1 fruit fly cellular context compared by ENCODE assay signal in the genomic region with DNA sequence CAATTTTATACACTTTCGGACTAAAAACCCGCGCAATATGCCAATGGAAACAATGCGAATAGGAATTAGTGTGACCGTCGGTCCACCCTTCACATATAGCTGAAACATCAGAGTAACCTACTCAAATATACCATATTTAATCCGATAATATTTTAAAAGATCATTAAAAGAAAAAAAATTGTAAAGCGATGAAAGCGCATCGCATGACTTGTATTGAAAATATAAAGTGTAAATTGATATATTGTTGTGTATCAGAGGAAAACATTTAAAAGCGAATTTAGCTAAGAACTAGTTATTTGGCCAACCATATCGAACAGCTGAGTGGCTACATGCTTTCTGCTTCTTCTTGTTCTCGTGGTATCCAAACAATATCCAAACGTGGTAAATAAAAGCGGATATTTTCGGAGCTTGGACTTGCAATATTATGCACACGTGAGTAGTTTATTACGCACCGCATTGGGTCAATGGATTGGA.
TF ChIP-seq lines count a peak whose summit lies in the region.

A gene (minus strand): TSS at position 54 of the 474 bp plus-strand sequence.
A gene (plus strand): TSS at position 161 of the 474 bp plus-strand sequence.

TF ChIP-seq in whole organism, embryonic, 481 proteins besides CTCF, POLR2A, EP300 and RAD21 (continued from another document):
- TF ChIP-seq CG17186 (GFP tag; optimal IDR thresholded peaks at IDR 0.05; lab: Kevin White, UChicago) (peak; percentile 57), CG15073 (GFP tag; optimal IDR thresholded peaks at IDR 0.05; lab: Kevin White, UChicago) (no peak), CG14965 (GFP tag; optimal IDR thresholded peaks at IDR 0.05; lab: Kevin White, UChicago; ENCODE audit: borderline replicate concordance) (no peak), Gug (GFP tag; IDR thresholded peaks at IDR 0.05; lab: Robert Waterston, UW) (no peak), ro (GFP tag; IDR thresholded peaks at IDR 0.05; lab: Robert Waterston, UW) (no peak), sens (GFP tag; lab: Kevin White, UChicago) (peak; percentile 63), CG12659 (GFP tag; optimal IDR thresholded peaks at IDR 0.05; lab: Kevin White, UChicago) (peak; percentile 49), pzg (GFP tag; optimal IDR thresholded peaks at IDR 0.05; lab: Kevin White, UChicago) (peak; percentile 69), CG17829 (tag; optimal IDR thresholded peaks at IDR 0.05; lab: Kevin White, UChicago) (peak; percentile 25), Dll (GFP tag; IDR thresholded peaks at IDR 0.05; lab: Robert Waterston, UW; ENCODE audit: partially characterized antibody) (no peak; the same call in 2 of the 4 replicates), gfzf (GFP tag; optimal IDR thresholded peaks at IDR 0.05; lab: Kevin White, UChicago) (peak; percentile 83), fru (optimal IDR thresholded peaks at IDR 0.05; lab: Kevin White, UChicago) (no peak), amos (GFP tag; IDR thresholded peaks at IDR 0.05; lab: Robert Waterston, UW; ENCODE audit: partially characterized antibody) (no peak), Poxn (GFP tag; IDR thresholded peaks at IDR 0.05; lab: Robert Waterston, UW) (no peak), MBD-R2 (GFP tag; IDR thresholded peaks at IDR 0.05; lab: Robert Waterston, UW) (peak; percentile 68; the same call in 1 of the 2 replicates), grn (GFP tag; optimal IDR thresholded peaks at IDR 0.05; lab: Kevin White, UChicago) (no peak), E2f2 (GFP tag; IDR thresholded peaks at IDR 0.05; lab: Robert Waterston, UW) (peak; percentile 77), Deaf1 (tag; optimal IDR thresholded peaks at IDR 0.05; lab: Kevin White, UChicago) (no peak), gro (GFP tag; optimal IDR thresholded peaks at IDR 0.05; lab: Kevin White, UChicago) (peak; percentile 33), Ravus (GFP tag; IDR thresholded peaks at IDR 0.05; lab: Robert Waterston, UW) (no peak), CG16863 (GFP tag; optimal IDR thresholded peaks at IDR 0.05; lab: Kevin White, UChicago) (no peak), Dref (GFP tag; IDR thresholded peaks at IDR 0.05; lab: Robert Waterston, UW) (no peak), Eip74EF (GFP tag; optimal IDR thresholded peaks at IDR 0.05; lab: Kevin White, UChicago) (no peak), Tbp (GFP tag; optimal IDR thresholded peaks at IDR 0.05; lab: Kevin White, UChicago) (peak; percentile 21), cad (GFP tag; optimal IDR thresholded peaks at IDR 0.05; lab: Kevin White, UChicago) (no peak), hth (optimal IDR thresholded peaks at IDR 0.05; lab: Kevin White, UChicago) (no peak), Side (GFP tag; optimal IDR thresholded peaks at IDR 0.05; lab: Kevin White, UChicago) (no peak), CG10565 (GFP tag; optimal IDR thresholded peaks at IDR 0.05; lab: Kevin White, UChicago) (no peak), CG1792 (GFP tag; optimal IDR thresholded peaks at IDR 0.05; lab: Kevin White, UChicago) (no peak), CG3995 (GFP tag; optimal IDR thresholded peaks at IDR 0.05; lab: Kevin White, UChicago) (peak; percentile 42), crp (GFP tag; optimal IDR thresholded peaks at IDR 0.05; lab: Kevin White, UChicago) (peak; percentile 46 to 91), BEAF-32 (GFP tag; optimal IDR thresholded peaks at IDR 0.05; lab: Kevin White, UChicago) (peak; percentile 61), Hsf (GFP tag; optimal IDR thresholded peaks at IDR 0.05; lab: Kevin White, UChicago) (no peak), stwl (tag; optimal IDR thresholded peaks at IDR 0.05; lab: Kevin White, UChicago) (peak; percentile 34), Gsc (GFP tag; IDR thresholded peaks at IDR 0.05; lab: Robert Waterston, UW) (no peak), ATbp (GFP tag; optimal IDR thresholded peaks at IDR 0.05; lab: Kevin White, UChicago) (no peak), CG3847 (GFP tag; IDR thresholded peaks at IDR 0.05; lab: Robert Waterston, UW) (no peak), Ets97D (GFP tag; optimal IDR thresholded peaks at IDR 0.05; lab: Kevin White, UChicago) (peak; percentile 22), ato (GFP tag; IDR thresholded peaks at IDR 0.05; lab: Robert Waterston, UW; ENCODE audit: partially characterized antibody) (0 out of 2 replicates have a peak, but pooled peaks have one; percentile 11), YL-1 (GFP tag; optimal IDR thresholded peaks at IDR 0.05; lab: Kevin White, UChicago) (peak; percentile 74), CG16779 (GFP tag; IDR thresholded peaks at IDR 0.05; lab: Robert Waterston, UW) (no peak), wek (GFP tag; optimal IDR thresholded peaks at IDR 0.05; lab: Kevin White, UChicago) (no peak), CG17385 (GFP tag; optimal IDR thresholded peaks at IDR 0.05; lab: Kevin White, UChicago) (peak; percentile 94), Ptx1 (GFP tag; IDR thresholded peaks at IDR 0.05; lab: Robert Waterston, UW) (no peak), CG13424 (tag; optimal IDR thresholded peaks at IDR 0.05; lab: Kevin White, UChicago) (no peak), CG12155 (GFP tag; optimal IDR thresholded peaks at IDR 0.05; lab: Kevin White, UChicago) (no peak), seq (GFP tag; IDR thresholded peaks at IDR 0.05; lab: Robert Waterston, UW) (no peak), CG14710 (tag; optimal IDR thresholded peaks at IDR 0.05; lab: Kevin White, UChicago) (peak; percentile 58), toy (GFP tag; IDR thresholded peaks at IDR 0.05; lab: Robert Waterston, UW) (no peak), sna (GFP tag; IDR thresholded peaks at IDR 0.05; lab: Robert Waterston, UW; ENCODE audit: partially characterized antibody) (0 out of 2 replicates have a peak, but pooled peaks have one; percentile 25), zf30C (GFP tag; optimal IDR thresholded peaks at IDR 0.05; lab: Kevin White, UChicago) (no peak), CG13287 (GFP tag; IDR thresholded peaks at IDR 0.05; lab: Robert Waterston, UW; ENCODE audit: partially characterized antibody) (peak; percentile 47), CG15514 (GFP tag; optimal IDR thresholded peaks at IDR 0.05; lab: Kevin White, UChicago) (peak; percentile 91), unc-4 (GFP tag; IDR thresholded peaks at IDR 0.05; lab: Robert Waterston, UW; ENCODE audit: partially characterized antibody) (peak; percentile 45; the same call in 1 of the 2 replicates), Ets65A (GFP tag; lab: Kevin White, UChicago) (peak; percentile 46), fd102C (GFP tag; optimal IDR thresholded peaks at IDR 0.05; lab: Kevin White, UChicago) (no peak), zfh1 (GFP tag; IDR thresholded peaks at IDR 0.05; lab: Robert Waterston, UW) (no peak), ind (GFP tag; optimal IDR thresholded peaks at IDR 0.05; lab: Kevin White, UChicago) (no peak), hkb (optimal IDR thresholded peaks at IDR 0.05; lab: Kevin White, UChicago) (no peak), hkb (GFP tag; IDR thresholded peaks at IDR 0.05; lab: Robert Waterston, UW) (no peak), CG30020 (tag; optimal IDR thresholded peaks at IDR 0.05; lab: Kevin White, UChicago) (peak; percentile 45), CG4617 (GFP tag; optimal IDR thresholded peaks at IDR 0.05; lab: Kevin White, UChicago; ENCODE audit: borderline replicate concordance) (peak; percentile 56), CG13775 (GFP tag; optimal IDR thresholded peaks at IDR 0.05; lab: Kevin White, UChicago) (no peak), CG10267 (tag; optimal IDR thresholded peaks at IDR 0.05; lab: Kevin White, UChicago) (peak; percentile 52)
